Worm (Caenorhabditis elegans) whole organism, L4 larva: ENCODE measurements around the gene F59A6.11.
A peak's percentile ranks its signal among the peaks of the same experiment; 100 is the strongest.

ENCODE experiments used
- F26F4.8 ChIP-seq: fragments of 200-800 bp; sonication (Bioruptor generic); conservative IDR thresholded peaks from 2 replicates; pipeline ENCODE4 v1.3.6; 2022; ENCODE audit warnings: missing genetic modification characterization, missing compliant biosample characterization
- F37D6.2 ChIP-seq: sonication (generic microtip); optimal IDR thresholded peaks from 2 replicates; lab custom pipeline; 2016; ENCODE audit warnings: mild to moderate bottlenecking, missing genetic modification characterization, missing compliant biosample characterization
- F44E2.7 ChIP-seq: fragments of 200-800 bp; sonication (Bioruptor generic); IDR thresholded peaks from 2 replicates; pipeline ENCODE4 v2.1.2; 2022; ENCODE audit warnings: missing genetic modification characterization, missing compliant biosample characterization
- T20F7.1 ChIP-seq: fragments of 200-800 bp; sonication (Bioruptor generic); optimal IDR thresholded peaks from 2 replicates; lab custom pipeline; 2018; ENCODE audit warnings: mild to moderate bottlenecking, missing genetic modification characterization, missing compliant biosample characterization
- T26A8.4 ChIP-seq: fragments of 200-800 bp; sonication (Bioruptor generic); IDR thresholded peaks from 2 replicates; pipeline ENCODE4 v1.3.6; 2022; ENCODE audit warnings: missing genetic modification characterization, missing compliant biosample characterization
- ZK546.5 ChIP-seq, 2 experiments: sonication (generic microtip); optimal IDR thresholded peaks; 2 replicates each; lab custom pipeline; 2017; ENCODE audit warnings: missing biosample characterization in 2 of 2, missing genetic modification characterization in 2 of 2
- aha-1 ChIP-seq: fragments of 150-350 bp; peaks from one replicate; lab custom pipeline; 2014; ENCODE audit warnings: missing biosample characterization, missing genetic modification characterization
- aly-2 ChIP-seq: sonication (generic microtip); optimal IDR thresholded peaks from 2 replicates; lab custom pipeline; 2018; ENCODE audit warnings: missing biosample characterization, missing genetic modification characterization
- arid-1 ChIP-seq: fragments of 200-800 bp; sonication (Bioruptor generic); conservative IDR thresholded peaks from 2 replicates; pipeline ENCODE4 v1.3.6; 2022; ENCODE audit warnings: missing genetic modification reagents, missing genetic modification characterization, missing compliant biosample characterization
- ceh-20 ChIP-seq: fragments of 200-800 bp; sonication (Bioruptor generic); IDR thresholded peaks from 2 replicates; pipeline ENCODE4 v1.3.6; 2022; ENCODE audit warnings: missing genetic modification reagents, missing genetic modification characterization, missing compliant biosample characterization
- ces-1 ChIP-seq: fragments of 150-350 bp; sonication (generic microtip); optimal IDR thresholded peaks from 4 replicates; lab custom pipeline; 2014; ENCODE audit warnings: missing biosample characterization, missing genetic modification reagents, missing genetic modification characterization
- ctbp-1 ChIP-seq: fragments of 200-800 bp; sonication (Bioruptor generic); IDR thresholded peaks from 2 replicates; pipeline ENCODE4 v1.3.6; 2022; ENCODE audit warnings: missing genetic modification reagents, missing genetic modification characterization, missing compliant biosample characterization
- daf-19 ChIP-seq: fragments of 200-800 bp; sonication (Bioruptor generic); conservative IDR thresholded peaks from 2 replicates; pipeline ENCODE4 v1.3.6; 2022; ENCODE audit warnings: missing genetic modification characterization, missing compliant biosample characterization
- dmd-6 ChIP-seq: fragments of 200-800 bp; sonication (Bioruptor generic); IDR thresholded peaks from 2 replicates; pipeline ENCODE4 v1.3.6; 2022; ENCODE audit warnings: missing genetic modification reagents, missing genetic modification characterization, missing compliant biosample characterization
- dmd-9 ChIP-seq: fragments of 200-800 bp; sonication (Bioruptor generic); IDR thresholded peaks from 2 replicates; pipeline ENCODE4 v1.3.6; 2022; ENCODE audit warnings: missing genetic modification reagents, missing genetic modification characterization, missing compliant biosample characterization
- dpl-1 ChIP-seq: fragments of 150-350 bp; optimal IDR thresholded peaks from 2 replicates; lab custom pipeline; 2014; ENCODE audit warnings: missing biosample characterization, missing genetic modification reagents, missing genetic modification characterization
- duxl-1 ChIP-seq: sonication (generic microtip); optimal IDR thresholded peaks from 2 replicates; lab custom pipeline; 2016; ENCODE audit warnings: mild to moderate bottlenecking, missing genetic modification characterization, moderate library complexity, missing compliant biosample characterization; ENCODE audit not compliant: poor library complexity
- egl-43 ChIP-seq: fragments of 200-800 bp; sonication (Bioruptor generic); IDR thresholded peaks from 2 replicates; pipeline ENCODE4 v1.3.6; 2022; ENCODE audit warnings: missing genetic modification reagents, missing genetic modification characterization, missing compliant biosample characterization
- fkh-10 ChIP-seq: fragments of 150-350 bp; optimal IDR thresholded peaks from 2 replicates; lab custom pipeline; 2014; ENCODE audit warnings: missing biosample characterization, missing genetic modification reagents, missing genetic modification characterization
- fos-1 ChIP-seq: fragments of 150-350 bp; optimal IDR thresholded peaks from 2 replicates; lab custom pipeline; 2014; ENCODE audit warnings: missing biosample characterization, missing genetic modification characterization
- gei-8 ChIP-seq: fragments of 200-800 bp; sonication (Bioruptor generic); optimal IDR thresholded peaks from 2 replicates; lab custom pipeline; 2018; ENCODE audit warnings: mild to moderate bottlenecking, missing genetic modification characterization, missing compliant biosample characterization
- hif-1 ChIP-seq, 2 experiments: sonication (generic microtip); optimal IDR thresholded peaks; 2 replicates each; lab custom pipeline; 2016 to 2017; ENCODE audit warnings: missing compliant biosample characterization in 2 of 2, missing genetic modification characterization in 2 of 2, missing genetic modification reagents in 2 of 2, missing genotype in 2 of 2, mild to moderate bottlenecking in 1 of 2
- hlh-11 ChIP-seq: fragments of 200-800 bp; sonication (Bioruptor generic); optimal IDR thresholded peaks from 2 replicates; lab custom pipeline; 2018; ENCODE audit warnings: mild to moderate bottlenecking, missing genetic modification characterization, missing compliant biosample characterization
- hlh-30 ChIP-seq: sonication (generic microtip); optimal IDR thresholded peaks from 2 replicates; lab custom pipeline; 2017; ENCODE audit warnings: antibody characterized with exemption, mild to moderate bottlenecking, missing genetic modification characterization, missing compliant biosample characterization; ENCODE audit not compliant: insufficient read depth
- hmg-1.1 ChIP-seq: fragments of 200-800 bp; sonication (Bioruptor generic); IDR thresholded peaks from 2 replicates; pipeline ENCODE4 v1.3.6; 2022; ENCODE audit warnings: missing genetic modification reagents, missing genetic modification characterization, missing compliant biosample characterization
- lin-1 ChIP-seq: fragments of 200-800 bp; sonication (Bioruptor generic); IDR thresholded peaks from 2 replicates; pipeline ENCODE4 v1.3.6; 2022; ENCODE audit warnings: missing genetic modification reagents, missing genetic modification characterization, missing compliant biosample characterization
- lin-39 ChIP-seq: fragments of 150-350 bp; optimal IDR thresholded peaks from 2 replicates; lab custom pipeline; 2014; ENCODE audit warnings: missing biosample characterization, missing genetic modification reagents, missing genetic modification characterization
- lsy-2 ChIP-seq, 2 experiments: fragments of 150-350 bp in 1 of 2; sonication (generic microtip) in 1 of 2; optimal IDR thresholded peaks; 2 replicates each; lab custom pipeline; 2014 to 2017; ENCODE audit warnings: missing biosample characterization in 2 of 2, missing genetic modification characterization in 2 of 2
- madf-9 ChIP-seq: fragments of 200-800 bp; sonication (Bioruptor generic); conservative IDR thresholded peaks from 2 replicates; pipeline ENCODE4 v1.3.6; 2022; ENCODE audit warnings: missing genetic modification reagents, missing genetic modification characterization, missing compliant biosample characterization
- mdl-1 ChIP-seq, 2 experiments: fragments of 150-350 bp in 1 of 2; sonication (generic microtip) in 1 of 2; optimal IDR thresholded peaks; 2 replicates each; lab custom pipeline; 2014 to 2017; ENCODE audit warnings: missing biosample characterization in 2 of 2, missing genetic modification characterization in 2 of 2
- mes-2 ChIP-seq: sonication (generic microtip); optimal IDR thresholded peaks from 2 replicates; lab custom pipeline; 2016; ENCODE audit warnings: missing genotype, mild to moderate bottlenecking, missing genetic modification characterization, missing compliant biosample characterization; ENCODE audit not compliant: poor library complexity, severe bottlenecking
- mxl-3 ChIP-seq: fragments of 200-800 bp; sonication (Bioruptor generic); optimal IDR thresholded peaks from 2 replicates; lab custom pipeline; 2018; ENCODE audit warnings: mild to moderate bottlenecking, missing genetic modification characterization, missing compliant biosample characterization
- nhr-102 ChIP-seq: sonication (generic microtip); optimal IDR thresholded peaks from 2 replicates; lab custom pipeline; 2016; ENCODE audit warnings: mild to moderate bottlenecking, missing genetic modification characterization, moderate library complexity, missing compliant biosample characterization
- nhr-11 ChIP-seq: fragments of 150-350 bp; optimal IDR thresholded peaks from 2 replicates; lab custom pipeline; 2014; ENCODE audit warnings: missing biosample characterization, missing genetic modification characterization
- nhr-28 ChIP-seq: fragments of 150-350 bp; optimal IDR thresholded peaks from 2 replicates; lab custom pipeline; 2014; ENCODE audit warnings: missing biosample characterization, missing genetic modification characterization
- nhr-48 ChIP-seq: sonication (generic microtip); optimal IDR thresholded peaks from 2 replicates; lab custom pipeline; 2016; ENCODE audit warnings: mild to moderate bottlenecking, missing genetic modification characterization, missing compliant biosample characterization
- nhr-6 ChIP-seq: fragments of 150-350 bp; optimal IDR thresholded peaks from 2 replicates; lab custom pipeline; 2014; ENCODE audit warnings: missing biosample characterization, missing genetic modification characterization
- pha-4 ChIP-seq, 2 experiments: fragments of 150-350 bp in 1 of 2; fragments of 200-800 bp in 1 of 2; sonication (Bioruptor generic) in 1 of 2; IDR thresholded peaks in 1 of 2; optimal IDR thresholded peaks in 1 of 2; 2 replicates each; pipeline versions ENCODE4 v1.3.6 to Lab custom; 2014 to 2022; ENCODE audit warnings: missing genetic modification characterization in 2 of 2, missing genetic modification reagents in 2 of 2, missing biosample characterization in 1 of 2, missing compliant biosample characterization in 1 of 2
- php-3 ChIP-seq: fragments of 200-800 bp; sonication (Bioruptor generic); IDR thresholded peaks from 2 replicates; pipeline ENCODE4 v1.3.6; 2022; ENCODE audit warnings: missing genetic modification reagents, missing genetic modification characterization, missing compliant biosample characterization
- pqm-1 ChIP-seq: sonication (generic microtip); optimal IDR thresholded peaks from 2 replicates; lab custom pipeline; 2017; ENCODE audit warnings: missing biosample characterization, missing genetic modification characterization
- rbr-2 ChIP-seq: sonication (generic microtip); optimal IDR thresholded peaks from 2 replicates; lab custom pipeline; 2016; ENCODE audit warnings: missing genotype, missing genetic modification characterization, missing compliant biosample characterization
- spr-1 ChIP-seq: sonication (generic microtip); optimal IDR thresholded peaks from 2 replicates; lab custom pipeline; 2016; ENCODE audit warnings: mild to moderate bottlenecking, missing genetic modification characterization, missing compliant biosample characterization
- tra-1 ChIP-seq: fragments of 200-800 bp; sonication (Bioruptor generic); IDR thresholded peaks from 2 replicates; pipeline ENCODE4 v1.3.6; 2022; ENCODE audit warnings: missing genetic modification reagents, missing genetic modification characterization, missing compliant biosample characterization
- unc-62 ChIP-seq, 3 experiments: fragments of 150-350 bp in 1 of 3; sonication (generic microtip); optimal IDR thresholded peaks in 2 of 3; peaks in 1 of 3; 1 replicate in 1 of 3; 2 replicates in 2 of 3; lab custom pipeline; 2014 to 2017; ENCODE audit warnings: missing biosample characterization in 3 of 3, missing genetic modification characterization in 3 of 3, missing genetic modification reagents in 3 of 3, missing genotype in 1 of 3
- zfp-2 ChIP-seq: sonication (generic microtip); optimal IDR thresholded peaks from 2 replicates; lab custom pipeline; 2016; ENCODE audit warnings: mild to moderate bottlenecking, missing genetic modification characterization, missing compliant biosample characterization

F59A6.11 gene

ce11 chrII:5018578-5018977 is 20.0 kb upstream of the F59A6.11 start:
- TF ChIP-seq dmd-6 (GFP tag; lab: Robert Waterston, UW) (no peak), aha-1 (tag; lab: Kevin White, UChicago) (peak; percentile 24), unc-62 (GFP tag; optimal IDR thresholded peaks at IDR 0.05 in 1 of 2; lab: Kevin White, UChicago) (peak in 1 of 2 experiments; percentile 77), unc-62 (tag; optimal IDR thresholded peaks at IDR 0.05; lab: Kevin White, UChicago) (no peak)

- peak; percentile 77 for TF ChIP-seq hlh-30 (tag; lab: Kevin White, UChicago)
- 0 out of 2 replicates have a peak, but pooled peaks have one; percentile 23 for TF ChIP-seq arid-1
- TF ChIP-seq gei-8 = no peak
- peak; percentile 89 for TF ChIP-seq hmg-1.1 (GFP tag; lab: Robert Waterston, UW)
- TF ChIP-seq nhr-48 (tag; lab: Kevin White, UChicago) = peak; percentile 32
- TF ChIP-seq T20F7.1 (GFP tag; lab: Kevin White, UChicago) = no peak
- 0 out of 2 replicates have a peak, but pooled peaks have one; percentile 16 for TF ChIP-seq php-3 (GFP tag; lab: Robert Waterston, UW)
- no peak for TF ChIP-seq lin-39 (tag; lab: Kevin White, UChicago)
- peak; percentile 35 for TF ChIP-seq spr-1 (tag; lab: Kevin White, UChicago)
- no peak for TF ChIP-seq F44E2.7 (GFP tag; lab: Robert Waterston, UW)
- TF ChIP-seq mxl-3 (GFP tag; lab: Kevin White, UChicago) = peak; percentile 66
- no peak for TF ChIP-seq fos-1
- TF ChIP-seq zfp-2 = no peak
- TF ChIP-seq F37D6.2 (tag; lab: Kevin White, UChicago) = peak; percentile 5
- peak; percentile 83 for TF ChIP-seq hlh-11 (tag; lab: Kevin White, UChicago)
- TF ChIP-seq ZK546.5 (tag; optimal IDR thresholded peaks at IDR 0.05; lab: Kevin White, UChicago) = peak in 1 of 2 experiments; percentile 20
- TF ChIP-seq pha-4 (GFP tag; IDR thresholded peaks at IDR 0.05; lab: Robert Waterston, UW) = peak; percentile 63; the same call in 1 of the 2 replicates
- no peak for TF ChIP-seq pha-4 (tag; optimal IDR thresholded peaks at IDR 0.05; lab: Kevin White, UChicago)
- no peak for TF ChIP-seq egl-43 (GFP tag; lab: Robert Waterston, UW)
- TF ChIP-seq dmd-9 (GFP tag; lab: Robert Waterston, UW) = no peak
- TF ChIP-seq nhr-28 (tag; lab: Kevin White, UChicago) = peak; percentile 72
- no peak for TF ChIP-seq lin-1
- TF ChIP-seq ces-1 (GFP tag; lab: Kevin White, UChicago) = peak; percentile 33
- TF ChIP-seq nhr-6 (tag; lab: Kevin White, UChicago) = peak; percentile 21
- peak; percentile 35 to 85 for TF ChIP-seq mdl-1 (tag; optimal IDR thresholded peaks at IDR 0.05; lab: Kevin White, UChicago)
- TF ChIP-seq fkh-10 = peak; percentile 58
- TF ChIP-seq T26A8.4 (GFP tag; lab: Robert Waterston, UW) = peak; percentile 49; the same call in 1 of the 2 replicates
- peak; percentile 63 for TF ChIP-seq nhr-11 (tag; lab: Kevin White, UChicago)
- 0 out of 2 replicates have a peak, but pooled peaks have one; percentile 3 for TF ChIP-seq tra-1 (GFP tag; lab: Robert Waterston, UW)
- TF ChIP-seq dpl-1 (GFP tag; lab: Kevin White, UChicago) = peak; percentile 60
- peak; percentile 97 for TF ChIP-seq aha-1 (tag; lab: Kevin White, UChicago)
- TF ChIP-seq ceh-20 (GFP tag; lab: Robert Waterston, UW) = peak; percentile 44
- TF ChIP-seq pqm-1 (tag; lab: Kevin White, UChicago) = no peak
- peak; percentile 12 for TF ChIP-seq duxl-1 (tag; lab: Kevin White, UChicago)
- TF ChIP-seq nhr-102 = peak; percentile 12
- peak; percentile 69 for TF ChIP-seq mes-2 (tag; lab: Kevin White, UChicago)
- 0 out of 2 replicates have a peak, but pooled peaks have one; percentile 5 for TF ChIP-seq madf-9 (GFP tag; lab: Robert Waterston, UW)
- TF ChIP-seq daf-19 = no peak
- peak in 1 of 2 experiments; percentile 63 for TF ChIP-seq unc-62 (GFP tag; optimal IDR thresholded peaks at IDR 0.05 in 1 of 2; lab: Kevin White, UChicago)
- no peak for TF ChIP-seq unc-62 (tag; optimal IDR thresholded peaks at IDR 0.05; lab: Kevin White, UChicago)
- peak; percentile 57 to 76 for TF ChIP-seq lsy-2 (tag; optimal IDR thresholded peaks at IDR 0.05; lab: Kevin White, UChicago)
- TF ChIP-seq aly-2 (tag; lab: Kevin White, UChicago) = no peak
- peak in 1 of 2 experiments; percentile 51 for TF ChIP-seq hif-1 (tag; optimal IDR thresholded peaks at IDR 0.05; lab: Kevin White, UChicago)
- TF ChIP-seq rbr-2 (tag; lab: Kevin White, UChicago) = peak; percentile 84
- TF ChIP-seq ctbp-1 (GFP tag; lab: Robert Waterston, UW) = peak; percentile 71
- no peak for TF ChIP-seq F26F4.8 (GFP tag; lab: Robert Waterston, UW)
- TF ChIP-seq dmd-6 (GFP tag; lab: Robert Waterston, UW) = peak; percentile 59; the same call in 1 of the 2 replicates
These were observed 18.5 kb upstream of the F59A6.11 start for ce11 chrII:5016977-5017585.
